Worm (Caenorhabditis elegans) whole organism, L1 larva: ENCODE data around the gene clec-125.

Experiments
- C16A3.4 ChIP-seq: fragments of 150-350 bp; optimal IDR thresholded peaks from 2 replicates; lab custom pipeline; 2014; ENCODE audit warnings: missing biosample characterization, missing genetic modification characterization
- C34B4.2 ChIP-seq: sonication (generic microtip); optimal IDR thresholded peaks from 2 replicates; lab custom pipeline; 2017; ENCODE audit warnings: mild to moderate bottlenecking, missing genetic modification characterization, missing compliant biosample characterization
- F16B12.6 ChIP-seq: fragments of 150-350 bp; optimal IDR thresholded peaks from 2 replicates; lab custom pipeline; 2014; ENCODE audit warnings: missing biosample characterization, missing genetic modification characterization
- Y116A8C.19 ChIP-seq: sonication (generic microtip); optimal IDR thresholded peaks from 2 replicates; lab custom pipeline; 2016; ENCODE audit warnings: missing compliant biosample characterization, missing genetic modification characterization, borderline replicate concordance
- aha-1 ChIP-seq: fragments of 150-350 bp; optimal IDR thresholded peaks from 2 replicates; lab custom pipeline; 2014; ENCODE audit warnings: missing biosample characterization, missing genetic modification characterization
- alr-1 ChIP-seq: fragments of 200-800 bp; sonication (Bioruptor generic); optimal IDR thresholded peaks from 2 replicates; lab custom pipeline; 2018; ENCODE audit warnings: borderline replicate concordance, mild to moderate bottlenecking, missing genetic modification characterization, missing compliant biosample characterization
- ama-1 ChIP-seq: fragments of 150-350 bp; optimal IDR thresholded peaks from 2 replicates; lab custom pipeline; 2014
- blmp-1 ChIP-seq: fragments of 150-350 bp; optimal IDR thresholded peaks from 2 replicates; lab custom pipeline; 2014; ENCODE audit warnings: missing biosample characterization, missing genetic modification characterization
- ceh-8 ChIP-seq: fragments of 200-800 bp; sonication (Bioruptor generic); optimal IDR thresholded peaks from 2 replicates; lab custom pipeline; 2018; ENCODE audit warnings: mild to moderate bottlenecking, missing genetic modification characterization, moderate library complexity, missing compliant biosample characterization
- ceh-82 ChIP-seq, 3 experiments: fragments of 150-350 bp in 1 of 3; sonication (generic microtip) in 2 of 3; optimal IDR thresholded peaks; 2 replicates each; lab custom pipeline; 2014 to 2017; ENCODE audit warnings: missing biosample characterization in 3 of 3, missing genetic modification characterization in 3 of 3
- dsc-1 ChIP-seq: sonication (generic microtip); optimal IDR thresholded peaks from 2 replicates; lab custom pipeline; 2016; ENCODE audit warnings: mild to moderate bottlenecking, missing genetic modification characterization, missing compliant biosample characterization
- efl-1 ChIP-seq, 4 experiments: fragments of 150-350 bp; optimal IDR thresholded peaks in 3 of 4; peaks in 1 of 4; 1 replicate in 1 of 4; 2 replicates in 3 of 4; lab custom pipeline; 2014; ENCODE audit warnings: missing biosample characterization in 2 of 4, missing genetic modification characterization in 2 of 4, missing genetic modification reagents in 2 of 4
- efl-3 ChIP-seq: fragments of 200-800 bp; sonication (Bioruptor generic); optimal IDR thresholded peaks from 2 replicates; lab custom pipeline; 2018; ENCODE audit warnings: mild to moderate bottlenecking, missing genetic modification characterization, missing compliant biosample characterization
- egl-27 ChIP-seq, 2 experiments: fragments of 150-350 bp in 1 of 2; sonication (generic microtip); optimal IDR thresholded peaks; 3 replicates each; lab custom pipeline; 2017 to 2018; ENCODE audit warnings: missing biosample characterization in 2 of 2, missing genetic modification characterization in 2 of 2, missing genetic modification reagents in 2 of 2
- elt-2 ChIP-seq: sonication (generic microtip); optimal IDR thresholded peaks from 2 replicates; lab custom pipeline; 2016; ENCODE audit warnings: missing genetic modification characterization, mild to moderate bottlenecking, inconsistent platforms, missing compliant biosample characterization, missing genetic modification reagents
- elt-3 ChIP-seq, 6 experiments: fragments of 150-350 bp in 1 of 6; sonication (generic microtip); optimal IDR thresholded peaks; 2 replicates each; lab custom pipeline; 2017 to 2018; ENCODE audit warnings: missing biosample characterization in 6 of 6, missing genetic modification characterization in 6 of 6, inconsistent platforms in 1 of 6
- ets-5 ChIP-seq: fragments of 200-800 bp; sonication (Bioruptor generic); IDR thresholded peaks from 2 replicates; pipeline ENCODE4 v1.3.6; 2022; ENCODE audit warnings: missing genetic modification characterization, missing compliant biosample characterization
- fkh-8 ChIP-seq: sonication (generic microtip); optimal IDR thresholded peaks from 2 replicates; lab custom pipeline; 2016; ENCODE audit warnings: mild to moderate bottlenecking, missing genetic modification characterization, missing compliant biosample characterization
- grh-1 ChIP-seq: fragments of 200-800 bp; sonication (Bioruptor generic); IDR thresholded peaks from 2 replicates; pipeline ENCODE4 v1.3.6; 2022; ENCODE audit warnings: missing genetic modification reagents, missing genetic modification characterization, missing compliant biosample characterization
- hlh-17 ChIP-seq: fragments of 200-800 bp; sonication (Bioruptor generic); optimal IDR thresholded peaks from 2 replicates; lab custom pipeline; 2018; ENCODE audit warnings: missing genetic modification characterization, mild to moderate bottlenecking, missing compliant biosample characterization, moderate library complexity, borderline replicate concordance
- irx-1 ChIP-seq: sonication (generic microtip); optimal IDR thresholded peaks from 2 replicates; lab custom pipeline; 2016; ENCODE audit warnings: missing genetic modification characterization, missing compliant biosample characterization
- jun-1 ChIP-seq: fragments of 150-350 bp; optimal IDR thresholded peaks from 2 replicates; lab custom pipeline; 2014; ENCODE audit warnings: missing biosample characterization, missing genetic modification reagents, missing genetic modification characterization
- lin-13 ChIP-seq: fragments of 150-350 bp; optimal IDR thresholded peaks from 2 replicates; lab custom pipeline; 2014; ENCODE audit warnings: missing biosample characterization, missing genetic modification reagents, missing genetic modification characterization
- lin-14 ChIP-seq: fragments of 200-800 bp; sonication (Bioruptor generic); optimal IDR thresholded peaks from 2 replicates; lab custom pipeline; 2018; ENCODE audit warnings: mild to moderate bottlenecking, missing genetic modification characterization, moderate library complexity, missing compliant biosample characterization
- lir-3 ChIP-seq: sonication (generic microtip); optimal IDR thresholded peaks from 2 replicates; lab custom pipeline; 2016; ENCODE audit warnings: mild to moderate bottlenecking, missing genetic modification characterization, moderate library complexity, missing compliant biosample characterization; ENCODE audit not compliant: poor library complexity
- mab-9 ChIP-seq: fragments of 200-800 bp; sonication (Bioruptor generic); IDR thresholded peaks from 2 replicates; pipeline ENCODE4 v1.3.6; 2022; ENCODE audit warnings: missing genetic modification reagents, missing genetic modification characterization, missing compliant biosample characterization
- mep-1 ChIP-seq: fragments of 150-350 bp; optimal IDR thresholded peaks from 2 replicates; lab custom pipeline; 2014; ENCODE audit warnings: missing biosample characterization, missing genetic modification characterization
- nhr-12 ChIP-seq: sonication (generic microtip); optimal IDR thresholded peaks from 2 replicates; lab custom pipeline; 2017; ENCODE audit warnings: missing biosample characterization, missing genetic modification characterization
- nhr-19 ChIP-seq: fragments of 200-800 bp; sonication (Bioruptor generic); conservative IDR thresholded peaks from 2 replicates; pipeline ENCODE4 v1.3.6; 2022; ENCODE audit warnings: missing genetic modification characterization, missing compliant biosample characterization
- nhr-20 ChIP-seq: sonication (generic microtip); optimal IDR thresholded peaks from 2 replicates; lab custom pipeline; 2016; ENCODE audit warnings: mild to moderate bottlenecking, missing genetic modification characterization, missing compliant biosample characterization
- nhr-237 ChIP-seq: fragments of 150-350 bp; optimal IDR thresholded peaks from 2 replicates; lab custom pipeline; 2014; ENCODE audit warnings: missing biosample characterization, missing genetic modification characterization
- nhr-28 ChIP-seq: fragments of 150-350 bp; optimal IDR thresholded peaks from 2 replicates; lab custom pipeline; 2014; ENCODE audit warnings: missing biosample characterization, missing genetic modification characterization
- nhr-76 ChIP-seq: sonication (generic microtip); optimal IDR thresholded peaks from 2 replicates; lab custom pipeline; 2017; ENCODE audit warnings: missing biosample characterization, missing genetic modification characterization
- nhr-77 ChIP-seq: fragments of 150-350 bp; optimal IDR thresholded peaks from 2 replicates; lab custom pipeline; 2014; ENCODE audit warnings: missing biosample characterization, missing genetic modification characterization
- nhr-84 ChIP-seq: sonication (generic microtip); optimal IDR thresholded peaks from 2 replicates; lab custom pipeline; 2017; ENCODE audit warnings: missing biosample characterization, missing genetic modification characterization
- nhr-85 ChIP-seq: sonication (generic microtip); peaks from one replicate; lab custom pipeline; 2016; ENCODE audit warnings: missing genetic modification characterization, inconsistent platforms, missing compliant biosample characterization
- nhr-90 ChIP-seq: sonication (generic microtip); optimal IDR thresholded peaks from 2 replicates; lab custom pipeline; 2016; ENCODE audit warnings: mild to moderate bottlenecking, missing genetic modification characterization, missing compliant biosample characterization; ENCODE audit not compliant: poor library complexity
- pag-3 ChIP-seq: sonication (generic microtip); optimal IDR thresholded peaks from 2 replicates; lab custom pipeline; 2017; ENCODE audit warnings: missing genetic modification characterization, mild to moderate bottlenecking, missing compliant biosample characterization, antibody characterized with exemption, borderline replicate concordance; ENCODE audit not compliant: insufficient read depth
- pax-3 ChIP-seq: fragments of 200-800 bp; sonication (Bioruptor generic); optimal IDR thresholded peaks from 2 replicates; lab custom pipeline; 2018; ENCODE audit warnings: mild to moderate bottlenecking, missing genetic modification characterization, moderate library complexity, missing compliant biosample characterization
- rnt-1 ChIP-seq: sonication (generic microtip); optimal IDR thresholded peaks from 2 replicates; lab custom pipeline; 2016; ENCODE audit warnings: mild to moderate bottlenecking, missing genetic modification characterization, moderate library complexity, missing compliant biosample characterization
- skn-1 ChIP-seq: fragments of 150-350 bp; optimal IDR thresholded peaks from 2 replicates; lab custom pipeline; 2014; ENCODE audit warnings: missing biosample characterization, missing genetic modification characterization
- snpc-4 ChIP-seq: fragments of 150-350 bp; optimal IDR thresholded peaks from 2 replicates; lab custom pipeline; 2014; ENCODE audit warnings: missing biosample characterization, missing genetic modification characterization
- snu-23 ChIP-seq: sonication (generic microtip); optimal IDR thresholded peaks from 2 replicates; lab custom pipeline; 2016; ENCODE audit warnings: missing genetic modification characterization, missing compliant biosample characterization
- sox-4 ChIP-seq: sonication (generic microtip); optimal IDR thresholded peaks from 2 replicates; lab custom pipeline; 2016; ENCODE audit warnings: missing genetic modification characterization, missing compliant biosample characterization
- swsn-7 ChIP-seq: sonication (generic microtip); optimal IDR thresholded peaks from 2 replicates; lab custom pipeline; 2016; ENCODE audit warnings: missing genetic modification characterization, missing compliant biosample characterization
- tbx-2 ChIP-seq: sonication (generic microtip); optimal IDR thresholded peaks from 2 replicates; lab custom pipeline; 2016; ENCODE audit warnings: missing genetic modification characterization, missing compliant biosample characterization
- tlp-1 ChIP-seq: fragments of 150-350 bp; optimal IDR thresholded peaks from 2 replicates; lab custom pipeline; 2014; ENCODE audit warnings: missing biosample characterization, missing genetic modification characterization
- unc-130 ChIP-seq: fragments of 150-350 bp; optimal IDR thresholded peaks from 2 replicates; lab custom pipeline; 2017; ENCODE audit warnings: missing biosample characterization, missing genetic modification characterization, inconsistent platforms
- unc-86 ChIP-seq: sonication (generic microtip); optimal IDR thresholded peaks from 2 replicates; lab custom pipeline; 2016; ENCODE audit warnings: missing genetic modification characterization, missing compliant biosample characterization
- unc-98 ChIP-seq: fragments of 200-800 bp; sonication (Bioruptor generic); IDR thresholded peaks from 2 replicates; pipeline ENCODE4 v1.3.6; 2022; ENCODE audit warnings: missing genetic modification characterization, missing compliant biosample characterization
- zag-1 ChIP-seq: fragments of 150-350 bp; optimal IDR thresholded peaks from 2 replicates; lab custom pipeline; 2014; ENCODE audit warnings: missing biosample characterization, missing genetic modification characterization
- ztf-11 ChIP-seq, 2 experiments: sonication (generic microtip); optimal IDR thresholded peaks; 2 replicates each; lab custom pipeline; 2016 to 2017; ENCODE audit warnings: missing genetic modification characterization in 2 of 2, missing biosample characterization in 1 of 2, missing compliant biosample characterization in 1 of 2
- ztf-4 ChIP-seq: fragments of 150-350 bp; optimal IDR thresholded peaks from 2 replicates; lab custom pipeline; 2014; ENCODE audit warnings: missing biosample characterization, missing genetic modification characterization

clec-125 gene

DNA sequence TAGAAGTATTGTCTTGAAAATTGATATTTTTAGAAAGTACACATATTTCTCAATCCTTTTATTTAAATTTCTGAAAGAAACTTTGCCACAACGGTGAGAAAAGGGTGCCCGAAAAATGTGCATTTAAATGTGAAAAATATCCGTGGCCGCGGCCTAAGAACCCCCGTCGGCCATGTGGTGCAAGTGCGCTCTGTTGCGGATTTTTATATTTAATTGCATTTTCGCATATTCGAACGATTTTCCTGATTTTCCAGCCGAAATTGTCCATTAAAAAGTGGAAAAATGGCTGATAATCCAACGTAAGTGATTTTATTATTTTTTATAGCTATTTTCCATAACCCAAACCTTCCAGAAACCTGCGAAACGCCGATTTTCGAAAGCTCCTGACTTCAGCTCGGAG is 33.6 kb upstream of the clec-125 start, which contains the start of gene smu-2 (continued):
- no peak for TF ChIP-seq nhr-28 (tag; lab: Kevin White, UChicago)
- no peak for TF ChIP-seq dsc-1
- TF ChIP-seq lin-13 (GFP tag; lab: Kevin White, UChicago) = peak; percentile 28
- TF ChIP-seq snpc-4 (tag; lab: Kevin White, UChicago) = peak; percentile 41
- TF ChIP-seq fkh-8 (tag; lab: Kevin White, UChicago) = peak; percentile 65
- no peak for TF ChIP-seq ama-1 (lab: Kevin White, UChicago)
- no peak for TF ChIP-seq snu-23 (GFP tag; lab: Kevin White, UChicago)
- no peak for TF ChIP-seq nhr-84 (tag; lab: Kevin White, UChicago)
- TF ChIP-seq zag-1 = no peak
- peak; percentile 57 for TF ChIP-seq nhr-19 (GFP tag; lab: Robert Waterston, UW)
- TF ChIP-seq sox-4 = peak; percentile 66
- no peak for TF ChIP-seq jun-1 (tag; lab: Kevin White, UChicago)
- TF ChIP-seq egl-27 (tag; optimal IDR thresholded peaks at IDR 0.05; lab: Kevin White, UChicago) = no peak
- TF ChIP-seq nhr-90 = peak; percentile 68
- peak; percentile 83 for TF ChIP-seq nhr-85 (tag; lab: Kevin White, UChicago)
- no peak for TF ChIP-seq blmp-1 (tag; lab: Kevin White, UChicago)
- TF ChIP-seq elt-2 (tag; lab: Kevin White, UChicago) = peak; percentile 48
- peak; percentile 49 for TF ChIP-seq unc-86 (tag; lab: Kevin White, UChicago)
- TF ChIP-seq C16A3.4 (tag; lab: Kevin White, UChicago) = peak; percentile 56
- TF ChIP-seq ztf-11 (tag; optimal IDR thresholded peaks at IDR 0.05; lab: Kevin White, UChicago) = peak in 1 of 2 experiments; percentile 77
- TF ChIP-seq rnt-1 (tag; lab: Kevin White, UChicago) = peak; percentile 97
- peak; percentile 24 to 81 (median 55) for TF ChIP-seq ceh-82 (tag; optimal IDR thresholded peaks at IDR 0.05; lab: Kevin White, UChicago)
- peak; percentile 39 for TF ChIP-seq nhr-237 (tag; lab: Kevin White, UChicago)
- TF ChIP-seq mep-1 (tag; lab: Kevin White, UChicago) = peak; percentile 68
- no peak for TF ChIP-seq hlh-17 (GFP tag; lab: Kevin White, UChicago)
- no peak for TF ChIP-seq C34B4.2 (tag; lab: Kevin White, UChicago)
- no peak for TF ChIP-seq ztf-4 (tag; lab: Kevin White, UChicago)
- TF ChIP-seq unc-98 (GFP tag; lab: Robert Waterston, UW) = peak; percentile 68
- TF ChIP-seq ets-5 (GFP tag; lab: Robert Waterston, UW) = no peak
- peak; percentile 54 for TF ChIP-seq mab-9 (GFP tag; lab: Robert Waterston, UW)
- TF ChIP-seq tbx-2 (tag; lab: Kevin White, UChicago) = peak; percentile 71
- no peak for TF ChIP-seq ceh-8 (GFP tag; lab: Kevin White, UChicago)
- no peak for TF ChIP-seq tlp-1 (tag; lab: Kevin White, UChicago)
- TF ChIP-seq nhr-77 (tag; lab: Kevin White, UChicago) = no peak
- no peak for TF ChIP-seq Y116A8C.19
- peak; percentile 71 to 73 for TF ChIP-seq efl-1 (optimal IDR thresholded peaks at IDR 0.05; lab: Kevin White, UChicago)
- peak; percentile 71 to 96 for TF ChIP-seq efl-1 (GFP tag; optimal IDR thresholded peaks at IDR 0.05 in 1 of 2; lab: Kevin White, UChicago)
- peak; percentile 62 for TF ChIP-seq pax-3 (tag; lab: Kevin White, UChicago)
- TF ChIP-seq alr-1 (tag; lab: Kevin White, UChicago) = no peak
- no peak for TF ChIP-seq grh-1 (GFP tag; lab: Robert Waterston, UW)
- TF ChIP-seq swsn-7 (tag; lab: Kevin White, UChicago) = no peak
- TF ChIP-seq pag-3 = no peak
- TF ChIP-seq lin-14 (GFP tag; lab: Kevin White, UChicago) = no peak
- TF ChIP-seq irx-1 (tag; lab: Kevin White, UChicago) = peak; percentile 82
- peak; percentile 56 for TF ChIP-seq nhr-20 (tag; lab: Kevin White, UChicago)
- no peak for TF ChIP-seq efl-3
- TF ChIP-seq skn-1 = peak; percentile 37
- no peak for TF ChIP-seq elt-3 (tag; optimal IDR thresholded peaks at IDR 0.05; lab: Kevin White, UChicago)
- no peak for TF ChIP-seq nhr-12 (tag; lab: Kevin White, UChicago)
- TF ChIP-seq nhr-76 = no peak
- no peak for TF ChIP-seq unc-130 (tag; lab: Kevin White, UChicago)
- peak; percentile 87 for TF ChIP-seq lir-3 (tag; lab: Kevin White, UChicago)
- TF ChIP-seq aha-1 (tag; lab: Kevin White, UChicago) = no peak
- TF ChIP-seq F16B12.6 = peak; percentile 53
